Fruit fly (Drosophila melanogaster) whole organism, wandering third instar larva: ENCODE measurements around the gene Imp.

Experiments used
- Abd-B ChIP-seq: fragments of >200 bp; optimal IDR thresholded peaks from 2 replicates; lab custom pipeline; 2017; ENCODE audit warnings: missing biosample characterization, missing genetic modification characterization
- CG32264 ChIP-seq: fragments of 200-800 bp; sonication (Bioruptor generic); optimal IDR thresholded peaks from 2 replicates; lab custom pipeline; 2016; ENCODE audit warnings: missing biosample characterization, missing genetic modification characterization
- CG9705 ChIP-seq: fragments of 200-800 bp; sonication (Bioruptor generic); optimal IDR thresholded peaks from 2 replicates; lab custom pipeline; 2018; ENCODE audit warnings: missing biosample characterization, mild to moderate bottlenecking, missing genetic modification characterization
- CrebA ChIP-seq: fragments of 200-800 bp; sonication (Bioruptor generic); optimal IDR thresholded peaks from 2 replicates; lab custom pipeline; 2016; ENCODE audit warnings: missing biosample characterization, mild to moderate bottlenecking, missing genetic modification characterization, borderline replicate concordance
- Dfd ChIP-seq: fragments of >200 bp; optimal IDR thresholded peaks from 2 replicates; lab custom pipeline; 2017; ENCODE audit warnings: missing biosample characterization, missing genetic modification characterization
- Dif ChIP-seq: fragments of 200-275, 200-300 bp; sonication (Bioruptor generic); optimal IDR thresholded peaks from 2 replicates; lab custom pipeline; 2018; ENCODE audit warnings: missing biosample characterization, missing genetic modification characterization; ENCODE audit not compliant: partially characterized antibody
- GATAd ChIP-seq: sonication (Bioruptor generic); optimal IDR thresholded peaks from 2 replicates; lab custom pipeline; 2016; ENCODE audit warnings: missing biosample characterization, missing genetic modification characterization
- Hnf4 ChIP-seq: fragments of 200-800 bp; sonication (Bioruptor generic); optimal IDR thresholded peaks from 2 replicates; lab custom pipeline; 2016; ENCODE audit warnings: missing biosample characterization, mild to moderate bottlenecking, missing genetic modification characterization
- Hr78 ChIP-seq: fragments of >200 bp; optimal IDR thresholded peaks from 2 replicates; lab custom pipeline; 2017; ENCODE audit warnings: missing biosample characterization, missing genetic modification characterization
- Hr83 ChIP-seq: fragments of 200-300 bp; sonication (Bioruptor generic); optimal IDR thresholded peaks from 2 replicates; lab custom pipeline; 2016; ENCODE audit warnings: missing biosample characterization, mild to moderate bottlenecking, missing genetic modification characterization, moderate library complexity; ENCODE audit not compliant: poor library complexity, severe bottlenecking
- Jra ChIP-seq: sonication (Bioruptor generic); optimal IDR thresholded peaks from 2 replicates; lab custom pipeline; 2016; ENCODE audit warnings: missing biosample characterization, missing genetic modification characterization
- Mio ChIP-seq: sonication (Bioruptor generic); optimal IDR thresholded peaks from 2 replicates; lab custom pipeline; 2016; ENCODE audit warnings: missing biosample characterization, missing genetic modification characterization
- Myc ChIP-seq: fragments of >200 bp; optimal IDR thresholded peaks from 2 replicates; lab custom pipeline; 2017
- N ChIP-seq: fragments of >200 bp; optimal IDR thresholded peaks from 2 replicates; lab custom pipeline; 2018; ENCODE audit warnings: missing biosample characterization, missing external identifiers, missing genetic modification characterization
- OdsH ChIP-seq: fragments of 200-800 bp; sonication (Bioruptor generic); optimal IDR thresholded peaks from 2 replicates; lab custom pipeline; 2016; ENCODE audit warnings: missing biosample characterization, mild to moderate bottlenecking, missing genetic modification characterization
- Rel ChIP-seq, 2 experiments: fragments of 200-800 bp; sonication (Bioruptor generic) in 1 of 2; optimal IDR thresholded peaks; 2 replicates in 1 of 2; 3 replicates in 1 of 2; lab custom pipeline; 2016 to 2019; ENCODE audit warnings: mild to moderate bottlenecking in 2 of 2, missing biosample characterization in 2 of 2, missing genetic modification characterization in 2 of 2, moderate library complexity in 1 of 2
- Vsx2 ChIP-seq: fragments of 200-300, 225-300 bp; sonication (Bioruptor generic); optimal IDR thresholded peaks from 2 replicates; lab custom pipeline; 2018; ENCODE audit warnings: missing biosample characterization, missing genetic modification characterization; ENCODE audit not compliant: partially characterized antibody
- br ChIP-seq: fragments of 200-800 bp; sonication (Bioruptor generic); optimal IDR thresholded peaks from 2 replicates; lab custom pipeline; 2016; ENCODE audit warnings: missing biosample characterization, missing genetic modification characterization
- foxo ChIP-seq, 2 experiments: fragments of 200-800 bp; sonication (Bioruptor generic); optimal IDR thresholded peaks; 2 replicates in 1 of 2; 3 replicates in 1 of 2; lab custom pipeline; 2016 to 2017; ENCODE audit warnings: missing biosample characterization in 2 of 2, missing genetic modification characterization in 2 of 2
- fru ChIP-seq: fragments of 200-800 bp; sonication (Bioruptor generic); optimal IDR thresholded peaks from 3 replicates; lab custom pipeline; 2016; ENCODE audit warnings: missing biosample characterization, mild to moderate bottlenecking, missing genetic modification characterization
- h ChIP-seq: fragments of 200-800 bp; sonication (Bioruptor generic); optimal IDR thresholded peaks from 3 replicates; lab custom pipeline; 2016; ENCODE audit warnings: missing biosample characterization, mild to moderate bottlenecking, missing genetic modification characterization
- jim ChIP-seq: fragments of 175-275, 200-325 bp; sonication (Bioruptor generic); optimal IDR thresholded peaks from 2 replicates; lab custom pipeline; 2016; ENCODE audit warnings: missing biosample characterization, mild to moderate bottlenecking, missing genetic modification characterization
- lola ChIP-seq: fragments of >200 bp; optimal IDR thresholded peaks from 2 replicates; lab custom pipeline; 2017; ENCODE audit warnings: missing biosample characterization, missing genetic modification characterization
- psq ChIP-seq: fragments of 200-800 bp; sonication (Bioruptor generic); optimal IDR thresholded peaks from 3 replicates; lab custom pipeline; 2017; ENCODE audit warnings: missing biosample characterization, mild to moderate bottlenecking, missing genetic modification characterization, moderate library complexity
- rgr ChIP-seq: fragments of 200-800 bp; sonication (Bioruptor generic); optimal IDR thresholded peaks from 3 replicates; lab custom pipeline; 2016; ENCODE audit warnings: missing biosample characterization, mild to moderate bottlenecking, missing genetic modification characterization
- sv ChIP-seq: fragments of 200-800 bp; sonication (Bioruptor generic); optimal IDR thresholded peaks from 3 replicates; lab custom pipeline; 2016; ENCODE audit warnings: missing biosample characterization, missing genetic modification characterization
- tai ChIP-seq: sonication (Bioruptor generic); optimal IDR thresholded peaks from 2 replicates; lab custom pipeline; 2016; ENCODE audit warnings: missing biosample characterization, missing genetic modification characterization

Gene Imp

DNA sequence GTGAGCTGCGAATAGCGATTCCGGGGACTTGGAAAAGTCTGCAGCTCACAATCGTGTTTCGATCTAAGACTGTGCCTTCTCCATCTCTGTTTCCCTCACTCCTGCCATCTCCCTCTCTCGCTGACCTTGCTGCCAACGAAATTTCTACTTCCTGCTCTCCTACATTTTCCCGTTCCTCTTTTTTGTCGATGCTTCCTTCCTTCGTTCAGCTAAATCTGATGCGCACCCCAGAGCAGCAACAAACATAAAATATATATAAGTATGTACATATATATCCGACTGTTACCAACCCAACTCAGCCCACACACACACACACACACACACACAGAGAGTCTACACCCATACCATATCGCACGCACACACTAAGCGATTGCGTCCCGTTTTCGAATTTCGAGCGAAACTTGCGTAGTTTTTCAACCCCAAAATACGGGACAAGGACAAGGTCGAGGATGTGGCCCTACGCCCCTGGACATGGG, at the start of gene Imp:
Imp (minus strand) TSS at position 51 of the 476 bp plus-strand sequence.
- TF ChIP-seq jim (GFP tag; lab: Kevin White, UChicago) (no peak), Vsx2 (GFP tag; lab: Kevin White, UChicago) (no peak), h (GFP tag; lab: Kevin White, UChicago) (no peak), Dfd (GFP tag; lab: Kevin White, UChicago) (peak; percentile 14), Mio (GFP tag; lab: Kevin White, UChicago) (no peak), Dif (GFP tag; lab: Kevin White, UChicago) (no peak)

DNA sequence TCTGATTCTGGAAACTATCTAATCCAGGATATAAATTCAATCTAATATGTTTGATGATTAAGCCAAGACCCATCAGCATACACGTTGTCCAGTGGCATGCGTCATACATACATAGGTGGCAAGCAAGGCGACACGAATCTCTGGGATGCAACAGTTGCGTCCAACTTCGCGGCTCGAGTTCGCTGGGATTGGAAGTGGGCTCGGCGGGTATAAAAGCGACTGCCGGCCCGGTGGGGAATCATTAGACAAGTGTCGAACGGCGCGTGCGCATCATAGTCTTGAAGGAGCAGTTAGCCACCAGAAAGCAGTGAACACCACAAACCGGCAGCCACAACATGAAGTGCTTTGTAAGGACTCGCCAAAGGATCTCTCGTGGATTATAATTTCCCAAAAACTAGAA, 45.0 kb upstream of the Imp start, which contains the start of gene CG2157:
CG2157 (plus strand) TSS at position 240 of the 400 bp plus-strand sequence.
- TF ChIP-seq lola (GFP tag; lab: Kevin White, UChicago) (no peak), Mio (GFP tag; lab: Kevin White, UChicago) (no peak), CG32264 (GFP tag; lab: Kevin White, UChicago) (no peak), Jra (GFP tag; lab: Kevin White, UChicago) (no peak), sv (GFP tag; lab: Kevin White, UChicago) (no peak), Hnf4 (GFP tag; lab: Kevin White, UChicago) (no peak), N (GFP tag; lab: Kevin White, UChicago) (no peak), fru (no peak), psq (GFP tag; lab: Kevin White, UChicago) (no peak), Dif (GFP tag; lab: Kevin White, UChicago) (no peak)

DNA sequence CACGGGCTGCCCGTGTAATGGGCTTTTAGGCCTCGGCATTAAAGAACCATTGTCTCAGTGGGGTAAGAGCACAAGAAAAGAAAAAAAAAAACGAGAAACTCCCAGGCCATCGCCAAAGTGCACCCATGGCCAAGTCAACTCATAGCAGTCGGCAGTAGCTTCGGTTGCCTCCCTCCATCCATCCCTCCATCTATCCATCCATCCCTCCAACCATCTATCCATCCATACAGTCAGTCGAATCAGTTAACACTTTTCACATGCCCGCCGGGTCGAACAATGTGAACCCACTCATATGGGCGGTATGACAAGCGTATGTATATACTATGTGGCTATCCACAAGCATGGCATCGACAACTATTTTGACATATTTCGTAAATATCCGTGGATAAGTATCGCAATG, 43.6 kb upstream of the Imp start:
- TF ChIP-seq GATAd (GFP tag; lab: Kevin White, UChicago): no peak
- TF ChIP-seq lola (GFP tag; lab: Kevin White, UChicago): no peak
- no peak for TF ChIP-seq Hnf4 (GFP tag; lab: Kevin White, UChicago)
- TF ChIP-seq Dif (GFP tag; lab: Kevin White, UChicago): no peak
- TF ChIP-seq fru: no peak
- no peak for TF ChIP-seq h (GFP tag; lab: Kevin White, UChicago)
- TF ChIP-seq Vsx2 (GFP tag; lab: Kevin White, UChicago): no peak
- TF ChIP-seq CG9705: no peak
- TF ChIP-seq sv (GFP tag; lab: Kevin White, UChicago): no peak
- no peak for TF ChIP-seq tai (GFP tag; lab: Kevin White, UChicago)
- no peak for TF ChIP-seq rgr (GFP tag; lab: Kevin White, UChicago)
- TF ChIP-seq jim (GFP tag; lab: Kevin White, UChicago): no peak
- no peak for TF ChIP-seq Abd-B (GFP tag; lab: Kevin White, UChicago)
- no peak for TF ChIP-seq Hr83
- no peak for TF ChIP-seq foxo (GFP tag; optimal IDR thresholded peaks at IDR 0.05; lab: Kevin White, UChicago)
- no peak for TF ChIP-seq br (GFP tag; lab: Kevin White, UChicago)
- no peak for TF ChIP-seq CrebA (GFP tag; lab: Kevin White, UChicago)
- no peak for TF ChIP-seq OdsH (GFP tag; lab: Kevin White, UChicago)
- TF ChIP-seq N (GFP tag; lab: Kevin White, UChicago): no peak

DNA sequence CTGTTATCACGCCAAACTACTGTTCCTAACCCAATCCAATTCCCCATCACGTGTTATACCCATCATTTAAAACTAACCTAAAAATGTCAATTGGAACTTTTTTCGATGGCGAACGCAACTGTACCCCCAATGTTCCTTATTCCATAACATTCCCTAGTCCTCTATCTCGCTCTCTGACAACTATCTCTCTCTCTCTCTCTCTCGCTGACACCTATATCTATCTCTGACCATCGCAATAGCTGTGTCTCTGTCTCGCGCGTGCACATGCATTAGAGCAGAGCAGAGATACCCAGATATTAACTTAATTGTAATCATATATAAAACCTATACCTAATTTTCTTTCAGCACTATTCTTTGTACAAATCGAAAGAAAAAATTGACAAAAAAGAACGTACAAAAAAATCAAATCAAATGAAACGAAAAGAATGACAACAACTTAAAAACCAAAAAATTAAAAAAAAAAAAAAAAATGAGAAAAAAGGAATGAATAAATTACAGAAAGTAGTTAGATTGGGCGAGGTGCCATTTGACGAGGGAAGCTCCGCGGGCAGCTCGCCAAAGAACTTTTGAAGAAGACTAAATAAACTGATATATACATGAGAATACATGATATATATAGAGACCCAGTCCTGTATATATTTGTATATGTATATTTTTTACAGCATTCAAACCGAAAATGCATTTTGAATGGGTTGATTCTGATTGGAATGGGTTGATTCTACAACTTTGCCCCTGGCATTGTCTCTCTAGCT, 41.7 kb upstream of the Imp start:
- no peak for TF ChIP-seq sv (GFP tag; lab: Kevin White, UChicago)
- TF ChIP-seq h (GFP tag; lab: Kevin White, UChicago): no peak
- TF ChIP-seq lola (GFP tag; lab: Kevin White, UChicago): no peak

DNA sequence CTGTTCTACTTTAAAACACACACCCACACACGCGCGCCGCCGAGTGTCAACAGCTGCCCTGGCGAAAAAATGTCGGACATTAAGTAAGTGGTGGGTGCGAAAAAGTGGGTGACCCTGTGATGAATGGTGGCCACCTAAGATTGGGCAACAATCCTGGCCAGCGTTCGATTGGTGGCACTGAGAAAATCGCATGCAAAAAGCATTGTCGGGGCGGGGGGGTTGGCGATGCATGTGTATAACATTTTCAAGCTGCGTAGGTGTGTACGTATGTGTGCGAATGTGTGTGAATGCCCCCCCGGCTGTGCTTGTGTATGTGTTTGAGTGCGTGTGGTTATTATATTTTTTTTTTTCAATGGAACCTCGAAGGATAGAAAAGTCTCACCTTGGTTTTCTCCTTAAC, 33.8 kb upstream of the Imp start:
- TF ChIP-seq lola (GFP tag; lab: Kevin White, UChicago) (no peak), Rel (GFP tag; optimal IDR thresholded peaks at IDR 0.05; lab: Kevin White, UChicago) (no peak), Rel (tag; optimal IDR thresholded peaks at IDR 0.05; lab: Kevin White, UChicago) (no peak), sv (GFP tag; lab: Kevin White, UChicago) (no peak), Dif (GFP tag; lab: Kevin White, UChicago) (no peak), Myc (lab: Kevin White, UChicago) (no peak), N (GFP tag; lab: Kevin White, UChicago) (peak; percentile 58), fru (no peak), Hr78 (GFP tag; lab: Kevin White, UChicago) (no peak)
- TF ChIP-seq, all 38 proteins: peak for 1
